Fruit fly (Drosophila melanogaster) whole organism, embryonic: Measurements from ENCODE around the gene CG31778.

Source experiments
- Abd-B ChIP-seq: fragments of 200-800 bp; sonication (Bioruptor generic); optimal IDR thresholded peaks from 2 replicates; lab custom pipeline; 2018; ENCODE audit warnings: missing biosample characterization, mild to moderate bottlenecking, missing genetic modification characterization, moderate library complexity
- B-H1 ChIP-seq: fragments of 200-800 bp; sonication (Bioruptor generic); IDR thresholded peaks from 3 replicates; pipeline ENCODE4 v1.3.6; 2022; ENCODE audit warnings: missing biosample characterization, missing genetic modification characterization
- CG10274 ChIP-seq: fragments of 200-800 bp; sonication (Bioruptor generic); optimal IDR thresholded peaks from 3 replicates; lab custom pipeline; 2017; ENCODE audit warnings: missing biosample characterization, mild to moderate bottlenecking, missing genetic modification characterization
- CG11504 ChIP-seq: fragments of 200-800 bp; sonication (Bioruptor generic); optimal IDR thresholded peaks from 3 replicates; lab custom pipeline; 2019; ENCODE audit warnings: missing biosample characterization, mild to moderate bottlenecking, missing genetic modification characterization, moderate library complexity
- CG12071 ChIP-seq: fragments of 200-800 bp; sonication (Bioruptor generic); optimal IDR thresholded peaks from 3 replicates; lab custom pipeline; 2018; ENCODE audit warnings: missing biosample characterization, mild to moderate bottlenecking, missing genetic modification characterization
- CG13296 ChIP-seq: fragments of 200-800 bp; sonication (Bioruptor generic); optimal IDR thresholded peaks from 3 replicates; lab custom pipeline; 2018; ENCODE audit warnings: missing biosample characterization, mild to moderate bottlenecking, missing genetic modification characterization
- CG1529 ChIP-seq: fragments of 200-800 bp; sonication (Bioruptor generic); optimal IDR thresholded peaks from 3 replicates; lab custom pipeline; 2018; ENCODE audit warnings: missing biosample characterization, missing genetic modification characterization
- CG2120 ChIP-seq: fragments of 200-800 bp; sonication (Bioruptor generic); optimal IDR thresholded peaks from 3 replicates; lab custom pipeline; 2016; ENCODE audit warnings: missing biosample characterization, missing genetic modification characterization
- CG30020 ChIP-seq: fragments of 200-800 bp; optimal IDR thresholded peaks from 2 replicates; lab custom pipeline; 2019; ENCODE audit warnings: missing biosample characterization, mild to moderate bottlenecking, missing genetic modification characterization, moderate library complexity
- CG3281 ChIP-seq: fragments of 200-800 bp; sonication (Bioruptor generic); optimal IDR thresholded peaks from 3 replicates; lab custom pipeline; 2017; ENCODE audit warnings: missing biosample characterization, mild to moderate bottlenecking, missing genetic modification characterization
- CG3838 ChIP-seq: fragments of 200-800 bp; sonication (Bioruptor generic); optimal IDR thresholded peaks from 3 replicates; lab custom pipeline; 2016; ENCODE audit warnings: missing biosample characterization, missing genetic modification characterization
- CG3995 ChIP-seq: fragments of 200-800 bp; sonication (Bioruptor generic); optimal IDR thresholded peaks from 3 replicates; lab custom pipeline; 2016; ENCODE audit warnings: missing biosample characterization, missing genetic modification characterization
- CG42726 ChIP-seq: fragments of 200-800 bp; sonication (Bioruptor generic); IDR thresholded peaks from 2 replicates; pipeline ENCODE4 v1.3.6; 2022; ENCODE audit warnings: missing biosample characterization, missing genetic modification characterization; ENCODE audit not compliant: partially characterized antibody
- CG4730 ChIP-seq: fragments of 200-800 bp; sonication (Bioruptor generic); IDR thresholded peaks from 2 replicates; pipeline ENCODE4 v1.3.6; 2022; ENCODE audit warnings: missing biosample characterization, missing genetic modification characterization
- CG7556 ChIP-seq: fragments of 200-800 bp; sonication (Bioruptor generic); optimal IDR thresholded peaks from 2 replicates; lab custom pipeline; 2017; ENCODE audit warnings: missing biosample characterization, mild to moderate bottlenecking, missing genetic modification characterization
- CG8290 ChIP-seq, 3 experiments: fragments of 200-800 bp; sonication (Bioruptor generic); optimal IDR thresholded peaks; 2 replicates each; lab custom pipeline; 2016 to 2019; ENCODE audit warnings: missing biosample characterization in 3 of 3, missing genetic modification characterization in 3 of 3, mild to moderate bottlenecking in 2 of 3, moderate library complexity in 1 of 3
- CG8944 ChIP-seq: fragments of 200-800 bp; sonication (Bioruptor generic); optimal IDR thresholded peaks from 3 replicates; lab custom pipeline; 2016; ENCODE audit warnings: missing biosample characterization, missing genetic modification characterization
- CoRest ChIP-seq: fragments of 200-800 bp; sonication (Bioruptor generic); optimal IDR thresholded peaks from 3 replicates; lab custom pipeline; 2018; ENCODE audit warnings: missing biosample characterization, mild to moderate bottlenecking, missing genetic modification characterization, moderate library complexity
- Deaf1 ChIP-seq: fragments of 200-800 bp; optimal IDR thresholded peaks from 3 replicates; lab custom pipeline; 2019; ENCODE audit warnings: missing biosample characterization, mild to moderate bottlenecking, missing genetic modification characterization, moderate library complexity
- Dfd ChIP-seq, 2 experiments: fragments of >200 bp; optimal IDR thresholded peaks; 2 replicates each; lab custom pipeline; 2017; ENCODE audit warnings: missing biosample characterization in 2 of 2, missing genetic modification characterization in 2 of 2
- ERR ChIP-seq: fragments of 200-800 bp; sonication (Bioruptor generic); optimal IDR thresholded peaks from 2 replicates; lab custom pipeline; 2016; ENCODE audit warnings: missing biosample characterization, missing genetic modification characterization
- Gsc ChIP-seq: fragments of 200-800 bp; sonication (Bioruptor generic); IDR thresholded peaks from 2 replicates; pipeline ENCODE4 v1.3.6; 2022; ENCODE audit warnings: missing biosample characterization, missing genetic modification characterization
- HmgZ ChIP-seq: fragments of 200-800 bp; sonication (Bioruptor generic); optimal IDR thresholded peaks from 2 replicates; lab custom pipeline; 2018; ENCODE audit warnings: missing biosample characterization, mild to moderate bottlenecking, missing genetic modification characterization
- Mes4 ChIP-seq: fragments of 200-800 bp; sonication (Bioruptor generic); optimal IDR thresholded peaks from 2 replicates; lab custom pipeline; 2016; ENCODE audit warnings: missing biosample characterization, missing genetic modification characterization
- Myb ChIP-seq: fragments of 200-800 bp; sonication (Bioruptor generic); optimal IDR thresholded peaks from 2 replicates; lab custom pipeline; 2016; ENCODE audit warnings: missing biosample characterization, missing genetic modification characterization
- Opbp ChIP-seq: fragments of 200-800 bp; sonication (Bioruptor generic); IDR thresholded peaks from 3 replicates; pipeline ENCODE4 v1.3.6; 2022; ENCODE audit warnings: missing biosample characterization, missing genetic modification characterization; ENCODE audit not compliant: partially characterized antibody
- Poxn ChIP-seq: fragments of 200-800 bp; sonication (Bioruptor generic); IDR thresholded peaks from 2 replicates; pipeline ENCODE4 v1.3.6; 2022; ENCODE audit warnings: missing biosample characterization, missing genetic modification characterization
- Ptx1 ChIP-seq: fragments of 200-800 bp; sonication (Bioruptor generic); IDR thresholded peaks from 2 replicates; pipeline ENCODE4 v1.3.6; 2022; ENCODE audit warnings: missing biosample characterization, missing genetic modification characterization
- Rfx ChIP-seq: fragments of 200-800 bp; sonication (Bioruptor generic); IDR thresholded peaks from 2 replicates; pipeline ENCODE4 v1.3.6; 2022; ENCODE audit warnings: missing biosample characterization, missing genetic modification characterization
- Sry-β ChIP-seq: fragments of 200-800 bp; sonication (Bioruptor generic); optimal IDR thresholded peaks from 2 replicates; lab custom pipeline; 2018; ENCODE audit warnings: missing biosample characterization, mild to moderate bottlenecking, missing genetic modification characterization, moderate library complexity
- Stat92E ChIP-seq, 3 experiments: fragments of >200 bp in 2 of 3; fragments of 200-800 bp in 1 of 3; sonication (Bioruptor generic) in 1 of 3; optimal IDR thresholded peaks; 2 replicates each; lab custom pipeline; 2017 to 2019; ENCODE audit warnings: missing biosample characterization in 3 of 3, missing genetic modification characterization in 3 of 3, mild to moderate bottlenecking in 1 of 3, moderate library complexity in 1 of 3
- Vsx1 ChIP-seq: fragments of 200-800 bp; sonication (Bioruptor generic); optimal IDR thresholded peaks from 2 replicates; lab custom pipeline; 2017; ENCODE audit warnings: missing biosample characterization, mild to moderate bottlenecking, missing genetic modification characterization, missing genetic modification reagents
- ato ChIP-seq: fragments of 200-800 bp; sonication (Bioruptor generic); IDR thresholded peaks from 2 replicates; pipeline ENCODE4 v1.3.6; 2022; ENCODE audit warnings: missing biosample characterization, missing genetic modification characterization; ENCODE audit not compliant: partially characterized antibody
- bab2 ChIP-seq: fragments of 200-800 bp; sonication (Bioruptor generic); optimal IDR thresholded peaks from 2 replicates; lab custom pipeline; 2016; ENCODE audit warnings: missing biosample characterization, missing genetic modification characterization
- br ChIP-seq: fragments of >200 bp; optimal IDR thresholded peaks from 2 replicates; lab custom pipeline; 2017
- cas ChIP-seq: fragments of 200-800 bp; sonication (Bioruptor generic); IDR thresholded peaks from 2 replicates; pipeline ENCODE4 v1.3.6; 2022; ENCODE audit warnings: missing biosample characterization, missing genetic modification characterization
- dpn ChIP-seq, 2 experiments: fragments of 200-800 bp; sonication (Bioruptor generic); optimal IDR thresholded peaks; 3 replicates each; lab custom pipeline; 2016; ENCODE audit warnings: missing biosample characterization in 2 of 2, missing genetic modification characterization in 2 of 2
- eve ChIP-seq, 2 experiments: fragments of >200 bp; optimal IDR thresholded peaks; 2 replicates each; lab custom pipeline; 2017; ENCODE audit warnings: missing biosample characterization in 2 of 2, missing genetic modification characterization in 2 of 2
- gem ChIP-seq: fragments of 200-800 bp; sonication (Bioruptor generic); optimal IDR thresholded peaks from 2 replicates; lab custom pipeline; 2019; ENCODE audit warnings: missing biosample characterization, mild to moderate bottlenecking, missing genetic modification characterization, moderate library complexity
- grau ChIP-seq: fragments of 200-800 bp; optimal IDR thresholded peaks from 3 replicates; lab custom pipeline; 2019; ENCODE audit warnings: missing biosample characterization, mild to moderate bottlenecking, missing genetic modification characterization, moderate library complexity
- gro ChIP-seq: fragments of 200-800 bp; sonication (Bioruptor generic); optimal IDR thresholded peaks from 2 replicates; lab custom pipeline; 2016; ENCODE audit warnings: missing biosample characterization, missing genetic modification characterization
- hb ChIP-seq: fragments of 200-800 bp; sonication (Bioruptor generic); IDR thresholded peaks from 3 replicates; pipeline ENCODE4 v1.3.6; 2022; ENCODE audit warnings: missing biosample characterization, missing genetic modification characterization; ENCODE audit not compliant: partially characterized antibody
- lbe ChIP-seq: fragments of 200-800 bp; sonication (Bioruptor generic); optimal IDR thresholded peaks from 2 replicates; lab custom pipeline; 2016; ENCODE audit warnings: missing biosample characterization, mild to moderate bottlenecking, missing genetic modification characterization
- lilli ChIP-seq: fragments of 200-800 bp; sonication (Bioruptor generic); optimal IDR thresholded peaks from 3 replicates; lab custom pipeline; 2016; ENCODE audit warnings: missing biosample characterization, missing genetic modification characterization
- lmd ChIP-seq: fragments of 200-800 bp; sonication (Bioruptor generic); IDR thresholded peaks from 2 replicates; pipeline ENCODE4 v1.3.6; 2022; ENCODE audit warnings: missing biosample characterization, missing genetic modification characterization
- phol ChIP-seq: fragments of 200-800 bp; sonication (Bioruptor generic); optimal IDR thresholded peaks from 3 replicates; lab custom pipeline; 2018; ENCODE audit warnings: missing biosample characterization, mild to moderate bottlenecking, missing genetic modification characterization, moderate library complexity
- sens ChIP-seq: fragments of 200-800 bp; sonication (Bioruptor generic); peaks from one replicate; lab custom pipeline; 2016; ENCODE audit warnings: missing biosample characterization, missing genetic modification characterization
- stc ChIP-seq: fragments of 200-800 bp; sonication (Bioruptor generic); IDR thresholded peaks from 2 replicates; pipeline ENCODE4 v1.3.6; 2022; ENCODE audit warnings: missing biosample characterization, missing genetic modification characterization
- stwl ChIP-seq: fragments of 200-800 bp; sonication (Bioruptor generic); optimal IDR thresholded peaks from 3 replicates; lab custom pipeline; 2018; ENCODE audit warnings: missing biosample characterization, mild to moderate bottlenecking, missing genetic modification characterization, moderate library complexity
- usp ChIP-seq: fragments of >200 bp; optimal IDR thresholded peaks from 2 replicates; lab custom pipeline; 2017; ENCODE audit warnings: missing biosample characterization, missing genetic modification characterization

Gene CG31778

dm6 chr2L:3748691-3749090 lies 43.4 kb upstream of the CG31778 start (continued):
- TF ChIP-seq Deaf1 (tag; lab: Kevin White, UChicago) (no peak), CG3995 (GFP tag; lab: Kevin White, UChicago) (no peak), Poxn (GFP tag; lab: Robert Waterston, UW) (no peak), Sry-β (GFP tag; lab: Kevin White, UChicago) (no peak), CG42726 (GFP tag; lab: Robert Waterston, UW) (no peak), CG4730 (GFP tag; lab: Robert Waterston, UW) (no peak), bab2 (GFP tag; lab: Kevin White, UChicago) (no peak), Stat92E (GFP tag; optimal IDR thresholded peaks at IDR 0.05; lab: Kevin White, UChicago) (no peak), usp (GFP tag; lab: Kevin White, UChicago) (no peak), Mes4 (GFP tag; lab: Kevin White, UChicago) (no peak), Abd-B (GFP tag; lab: Kevin White, UChicago) (no peak), CG8944 (GFP tag; lab: Kevin White, UChicago) (no peak), HmgZ (tag; lab: Kevin White, UChicago) (no peak)

- TF ChIP-seq CG11504 (tag; lab: Kevin White, UChicago) (peak; percentile 51), Opbp (no peak), lbe (GFP tag; lab: Kevin White, UChicago) (no peak), sens (GFP tag; lab: Kevin White, UChicago) (peak; percentile 50), ato (GFP tag; lab: Robert Waterston, UW) (no peak), gro (GFP tag; lab: Kevin White, UChicago) (peak; percentile 2), CG3838 (no peak), Vsx1 (no peak), CG1529 (no peak), Rfx (peak; percentile 25), phol (tag; lab: Kevin White, UChicago) (peak; percentile 12), CG30020 (tag; lab: Kevin White, UChicago) (no peak), CoRest (tag; lab: Kevin White, UChicago) (peak; percentile 12), stc (GFP tag; lab: Robert Waterston, UW) (no peak), gem (tag; lab: Kevin White, UChicago) (peak; percentile 42), CG3281 (peak; percentile 31), CG10274 (no peak), Ptx1 (GFP tag; lab: Robert Waterston, UW) (peak; percentile 36), CG13296 (GFP tag; lab: Kevin White, UChicago) (peak; percentile 3), cas (no peak), Myb (GFP tag; lab: Kevin White, UChicago) (no peak), B-H1 (GFP tag; lab: Robert Waterston, UW) (no peak), CG12071 (GFP tag; lab: Kevin White, UChicago) (no peak), stwl (tag; lab: Kevin White, UChicago) (peak; percentile 3), ERR (GFP tag; lab: Kevin White, UChicago) (no peak), lilli (peak; percentile 9), grau (tag; lab: Kevin White, UChicago) (peak; percentile 46), CG7556 (GFP tag; lab: Kevin White, UChicago) (peak; percentile 35), CG8290 (GFP tag; optimal IDR thresholded peaks at IDR 0.05; lab: Kevin White, UChicago) (no peak), CG8290 (tag; optimal IDR thresholded peaks at IDR 0.05; lab: Kevin White, UChicago) (peak in 1 of 2 experiments; percentile 18), eve (GFP tag; optimal IDR thresholded peaks at IDR 0.05; lab: Kevin White, UChicago) (no peak), Dfd (GFP tag; optimal IDR thresholded peaks at IDR 0.05; lab: Kevin White, UChicago) (no peak), br (lab: Kevin White, UChicago) (no peak), CG2120 (peak; percentile 50), hb (GFP tag; lab: Robert Waterston, UW) (no peak), Gsc (GFP tag; lab: Robert Waterston, UW) (no peak), dpn (GFP tag; optimal IDR thresholded peaks at IDR 0.05; lab: Kevin White, UChicago) (peak in 1 of 2 experiments; percentile 14), lmd (GFP tag; lab: Robert Waterston, UW) (peak; percentile 11; the same call in 1 of the 2 replicates)
Measured at dm6 chr2L:3740443-3740842, 35.2 kb upstream of the CG31778 start.
